Worm (Caenorhabditis elegans): Measurements from ENCODE around the gene F54B3.1.

DNA sequence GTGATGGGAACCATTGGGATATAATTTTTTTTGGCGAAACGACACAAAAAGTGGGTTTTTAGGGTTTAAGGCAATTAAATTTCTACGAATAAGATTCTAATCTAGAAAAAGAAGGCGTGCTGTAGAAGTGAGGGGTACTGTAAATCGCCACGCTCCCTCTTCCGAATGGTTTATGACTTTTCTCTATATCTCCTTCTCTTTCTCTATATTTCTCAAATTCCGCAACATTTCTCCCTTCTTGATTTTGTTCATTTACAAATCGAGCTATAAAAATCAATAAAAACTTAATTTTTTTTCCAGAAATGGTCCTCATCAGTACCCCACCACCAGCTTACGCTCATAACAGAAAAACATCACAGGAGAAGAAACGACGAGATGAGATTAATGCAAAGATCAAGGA, 32.9 kb upstream of the F54B3.1 start, which contains the start of gene ref-1:
- TF ChIP-seq lsy-2 (tag; optimal IDR thresholded peaks at IDR 0.05) (no peak), mef-2 (tag; optimal IDR thresholded peaks at IDR 0.05) (no peak), skn-1 (tag; optimal IDR thresholded peaks at IDR 0.05) (no peak), aly-2 (tag; optimal IDR thresholded peaks at IDR 0.05) (no peak), nhr-77 (tag; optimal IDR thresholded peaks at IDR 0.05) (no peak), aha-1 (tag; optimal IDR thresholded peaks at IDR 0.05) (no peak), fkh-4 (tag; optimal IDR thresholded peaks at IDR 0.05; ENCODE audit: borderline replicate concordance) (no peak), nhr-20 (tag; optimal IDR thresholded peaks at IDR 0.05) (no peak), nhr-237 (tag; optimal IDR thresholded peaks at IDR 0.05) (no peak), tbx-2 (tag; optimal IDR thresholded peaks at IDR 0.05) (no peak)
